Fruit fly (Drosophila melanogaster): ENCODE results near the gene CG9399.

The CG9399 gene

DNA sequence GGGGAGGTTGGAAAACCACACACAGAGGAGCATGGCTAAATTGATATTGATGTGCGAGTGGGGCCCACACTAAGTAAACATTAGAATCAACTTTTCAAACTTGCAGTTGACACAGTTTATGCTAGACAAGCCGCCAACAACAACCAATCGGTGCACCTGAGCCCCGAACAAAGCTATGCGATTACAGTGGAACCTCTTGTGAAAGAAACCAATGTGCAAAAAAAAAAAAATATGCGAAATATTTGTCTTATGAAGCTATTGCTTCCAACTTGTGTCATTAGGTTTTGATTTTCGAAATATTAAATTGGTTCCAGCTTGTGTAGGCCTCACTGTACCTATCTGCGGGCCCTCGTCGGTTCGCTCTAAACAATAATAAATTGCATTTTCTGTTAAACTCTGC is 44.3 kb upstream of the CG9399 start (continued):
- TF ChIP-seq CG8388 (GFP tag; optimal IDR thresholded peaks at IDR 0.05) (peak; percentile 73), Chrac-16 (GFP tag; optimal IDR thresholded peaks at IDR 0.05) (peak; percentile 69), CG10979 (tag; optimal IDR thresholded peaks at IDR 0.05) (peak; percentile 77), Awh (GFP tag; IDR thresholded peaks at IDR 0.05) (peak; percentile 80), trh (GFP tag; optimal IDR thresholded peaks at IDR 0.05) (peak; percentile 23), Nf-YB (GFP tag; optimal IDR thresholded peaks at IDR 0.05) (peak; percentile 44), CG34224 (GFP tag; IDR thresholded peaks at IDR 0.05; ENCODE audit: partially characterized antibody) (no peak), ara (GFP tag; IDR thresholded peaks at IDR 0.05) (peak; percentile 79), kni (GFP tag; optimal IDR thresholded peaks at IDR 0.05) (peak; percentile 30), Xrp1 (GFP tag; IDR thresholded peaks at IDR 0.05) (peak; percentile 84), ind (GFP tag; optimal IDR thresholded peaks at IDR 0.05) (peak; percentile 81), CG4404 (GFP tag; IDR thresholded peaks at IDR 0.05) (peak; percentile 71), CG2202 (tag; optimal IDR thresholded peaks at IDR 0.05) (peak; percentile 45), odd (GFP tag; optimal IDR thresholded peaks at IDR 0.05) (peak; percentile 34), CG3281 (GFP tag; optimal IDR thresholded peaks at IDR 0.05) (peak; percentile 57), Sox100B (GFP tag; optimal IDR thresholded peaks at IDR 0.05) (peak; percentile 33), CG17328 (GFP tag; IDR thresholded peaks at IDR 0.05) (peak; percentile 88), ERR (GFP tag; optimal IDR thresholded peaks at IDR 0.05) (no peak), tll (GFP tag; optimal IDR thresholded peaks at IDR 0.05) (no peak), CG15696 (tag; optimal IDR thresholded peaks at IDR 0.05) (peak; percentile 54), Dbx (GFP tag; IDR thresholded peaks at IDR 0.05) (0 out of 3 replicates have a peak, but pooled peaks have one; percentile 43), dimm (GFP tag; IDR thresholded peaks at IDR 0.05) (peak; percentile 58), ham (GFP tag; IDR thresholded peaks at IDR 0.05) (no peak), Nf-YC (tag; optimal IDR thresholded peaks at IDR 0.05) (peak; percentile 16), CG14441 (GFP tag; IDR thresholded peaks at IDR 0.05) (peak; percentile 79), CG32532 (GFP tag; IDR thresholded peaks at IDR 0.05) (peak; percentile 74), tin (GFP tag; optimal IDR thresholded peaks at IDR 0.05) (peak; percentile 76), ash1 (GFP tag; optimal IDR thresholded peaks at IDR 0.05) (no peak), CG7745 (tag; optimal IDR thresholded peaks at IDR 0.05) (no peak), jumu (GFP tag; optimal IDR thresholded peaks at IDR 0.05) (peak; percentile 68), CG10366 (GFP tag; IDR thresholded peaks at IDR 0.05) (peak; percentile 83), Abd-B (GFP tag; optimal IDR thresholded peaks at IDR 0.05) (peak; percentile 66), Hand (GFP tag; optimal IDR thresholded peaks at IDR 0.05) (no peak), mld (GFP tag; IDR thresholded peaks at IDR 0.05; ENCODE audit: partially characterized antibody) (no peak), CG6791 (GFP tag; IDR thresholded peaks at IDR 0.05; ENCODE audit: partially characterized antibody) (no peak), Six4 (GFP tag; optimal IDR thresholded peaks at IDR 0.05) (peak; percentile 62), dmrt99B (tag; optimal IDR thresholded peaks at IDR 0.05) (peak; percentile 82), Scr (GFP tag; IDR thresholded peaks at IDR 0.05; ENCODE audit: partially characterized antibody) (no peak), tup (GFP tag; optimal IDR thresholded peaks at IDR 0.05) (peak; percentile 22), H15 (GFP tag; IDR thresholded peaks at IDR 0.05) (peak; percentile 79), repo (GFP tag; optimal IDR thresholded peaks at IDR 0.05) (peak; percentile 74), CG3838 (GFP tag; optimal IDR thresholded peaks at IDR 0.05) (no peak), Bdp1 (GFP tag; optimal IDR thresholded peaks at IDR 0.05) (peak; percentile 34), C15 (GFP tag; IDR thresholded peaks at IDR 0.05) (peak; percentile 10; the same call in 1 of the 3 replicates), CkIIα-i1 (GFP tag; IDR thresholded peaks at IDR 0.05) (0 out of 2 replicates have a peak, but pooled peaks have one; percentile 17), HHEX (GFP tag; optimal IDR thresholded peaks at IDR 0.05) (peak; percentile 60), CG12391 (tag; optimal IDR thresholded peaks at IDR 0.05) (peak; percentile 72), CG12299 (tag; optimal IDR thresholded peaks at IDR 0.05) (no peak), CG16815 (GFP tag; optimal IDR thresholded peaks at IDR 0.05) (peak; percentile 56), CG13287 (GFP tag; IDR thresholded peaks at IDR 0.05; ENCODE audit: partially characterized antibody) (no peak)

Measured in whole organism, embryonic.